Fruit fly (Drosophila melanogaster) whole organism, embryonic: ENCODE results near the gene CG42812.

Source experiments
- CG14860 ChIP-seq: fragments of 200-800 bp; sonication (Bioruptor generic); IDR thresholded peaks from 3 replicates; pipeline ENCODE4 v1.3.6; 2022; ENCODE audit warnings: missing biosample characterization, missing genetic modification characterization; ENCODE audit not compliant: partially characterized antibody
- CG1603 ChIP-seq: fragments of 200-800 bp; sonication (Bioruptor generic); optimal IDR thresholded peaks from 2 replicates; lab custom pipeline; 2019; ENCODE audit warnings: missing biosample characterization, mild to moderate bottlenecking, missing genetic modification characterization, moderate library complexity
- CG17385 ChIP-seq: fragments of 200-800 bp; sonication (Bioruptor generic); optimal IDR thresholded peaks from 3 replicates; lab custom pipeline; 2018; ENCODE audit warnings: missing biosample characterization, mild to moderate bottlenecking, missing genetic modification characterization
- CG17802 ChIP-seq: fragments of 200-800 bp; sonication (Bioruptor generic); optimal IDR thresholded peaks from 2 replicates; lab custom pipeline; 2018; ENCODE audit warnings: missing biosample characterization, mild to moderate bottlenecking, missing genetic modification characterization, moderate library complexity
- CG32532 ChIP-seq: fragments of 200-800 bp; sonication (Bioruptor generic); IDR thresholded peaks from 2 replicates; pipeline ENCODE4 v1.3.6; 2022; ENCODE audit warnings: missing biosample characterization, missing genetic modification characterization
- CG34224 ChIP-seq: fragments of 200-800 bp; sonication (Bioruptor generic); IDR thresholded peaks from 3 replicates; pipeline ENCODE4 v1.3.6; 2022; ENCODE audit warnings: missing biosample characterization, missing genetic modification characterization; ENCODE audit not compliant: partially characterized antibody
- CG34422 ChIP-seq: fragments of 200-800 bp; sonication (Bioruptor generic); IDR thresholded peaks from 3 replicates; pipeline ENCODE4 v1.3.6; 2022; ENCODE audit warnings: missing biosample characterization, missing genetic modification characterization
- CG4617 ChIP-seq: fragments of 200-800 bp; sonication (Bioruptor generic); optimal IDR thresholded peaks from 3 replicates; lab custom pipeline; 2016; ENCODE audit warnings: missing biosample characterization, missing genetic modification characterization, borderline replicate concordance
- CG7372 ChIP-seq: fragments of 200-800 bp; sonication (Bioruptor generic); IDR thresholded peaks from 2 replicates; pipeline ENCODE4 v1.3.6; 2022; ENCODE audit warnings: missing biosample characterization, missing genetic modification characterization
- CG8359 ChIP-seq: fragments of 200-800 bp; sonication (Bioruptor generic); optimal IDR thresholded peaks from 2 replicates; lab custom pipeline; 2017; ENCODE audit warnings: missing biosample characterization, mild to moderate bottlenecking, missing genetic modification characterization, borderline replicate concordance
- CG8478 ChIP-seq: fragments of >200 bp; optimal IDR thresholded peaks from 2 replicates; lab custom pipeline; 2018
- Dll ChIP-seq: fragments of 200-800 bp; sonication (Bioruptor generic); IDR thresholded peaks from 4 replicates; pipeline ENCODE4 v1.3.6; 2022; ENCODE audit warnings: missing biosample characterization, missing genetic modification characterization; ENCODE audit not compliant: partially characterized antibody
- Doc3 ChIP-seq: fragments of 200-800 bp; sonication (Bioruptor generic); IDR thresholded peaks from 3 replicates; pipeline ENCODE4 v1.3.6; 2022; ENCODE audit warnings: missing biosample characterization, missing genetic modification characterization; ENCODE audit not compliant: partially characterized antibody
- Drgx ChIP-seq: fragments of 200-800 bp; sonication (Bioruptor generic); IDR thresholded peaks from 2 replicates; pipeline ENCODE4 v1.3.6; 2022; ENCODE audit warnings: missing biosample characterization, missing genetic modification characterization
- HHEX ChIP-seq: fragments of 200-800 bp; sonication (Bioruptor generic); optimal IDR thresholded peaks from 3 replicates; lab custom pipeline; 2017; ENCODE audit warnings: missing biosample characterization, mild to moderate bottlenecking, missing genetic modification characterization, missing genetic modification reagents
- Lpt ChIP-seq: fragments of >200 bp; optimal IDR thresholded peaks from 2 replicates; lab custom pipeline; 2018; ENCODE audit warnings: missing biosample characterization, missing genetic modification characterization
- MBD-R2 ChIP-seq: fragments of 200-800 bp; sonication (Bioruptor generic); IDR thresholded peaks from 2 replicates; pipeline ENCODE4 v1.3.6; 2022; ENCODE audit warnings: missing biosample characterization, missing genetic modification characterization
- MESR4 ChIP-seq: fragments of 200-800 bp; sonication (Bioruptor generic); optimal IDR thresholded peaks from 2 replicates; lab custom pipeline; 2018; ENCODE audit warnings: missing biosample characterization, mild to moderate bottlenecking, missing genetic modification characterization, moderate library complexity
- Rfx ChIP-seq: fragments of 200-800 bp; sonication (Bioruptor generic); IDR thresholded peaks from 2 replicates; pipeline ENCODE4 v1.3.6; 2022; ENCODE audit warnings: missing biosample characterization, missing genetic modification characterization
- ara ChIP-seq: fragments of 200-800 bp; sonication (Bioruptor generic); IDR thresholded peaks from 2 replicates; pipeline ENCODE4 v1.3.6; 2022; ENCODE audit warnings: missing biosample characterization, missing genetic modification characterization
- chinmo ChIP-seq: fragments of 200-800 bp; sonication (Bioruptor generic); IDR thresholded peaks from 4 replicates; pipeline ENCODE4 v1.3.6; 2022; ENCODE audit warnings: missing biosample characterization, missing genetic modification characterization; ENCODE audit not compliant: partially characterized antibody
- dmrt99B ChIP-seq: fragments of 200-800 bp; sonication (Bioruptor generic); optimal IDR thresholded peaks from 2 replicates; lab custom pipeline; 2018; ENCODE audit warnings: missing biosample characterization, mild to moderate bottlenecking, missing genetic modification characterization, moderate library complexity
- ewg ChIP-seq: fragments of 200-800 bp; sonication (Bioruptor generic); optimal IDR thresholded peaks from 3 replicates; lab custom pipeline; 2017; ENCODE audit warnings: mild to moderate bottlenecking, missing biosample characterization, missing genetic modification reagents, missing genetic modification characterization
- fd64A ChIP-seq: fragments of 200-800 bp; sonication (Bioruptor generic); optimal IDR thresholded peaks from 3 replicates; lab custom pipeline; 2018; ENCODE audit warnings: missing biosample characterization, mild to moderate bottlenecking, missing genetic modification characterization
- gem ChIP-seq: fragments of 200-800 bp; sonication (Bioruptor generic); optimal IDR thresholded peaks from 2 replicates; lab custom pipeline; 2019; ENCODE audit warnings: missing biosample characterization, mild to moderate bottlenecking, missing genetic modification characterization, moderate library complexity
- hbn ChIP-seq: fragments of 200-800 bp; sonication (Bioruptor generic); IDR thresholded peaks from 2 replicates; pipeline ENCODE4 v1.3.6; 2022; ENCODE audit warnings: missing biosample characterization, missing genetic modification characterization; ENCODE audit not compliant: partially characterized antibody
- ken ChIP-seq: fragments of 200-800 bp; sonication (Bioruptor generic); IDR thresholded peaks from 3 replicates; pipeline ENCODE4 v1.3.6; 2022; ENCODE audit warnings: missing biosample characterization, missing genetic modification characterization
- lab ChIP-seq: fragments of 200-800 bp; sonication (Bioruptor generic); optimal IDR thresholded peaks from 3 replicates; lab custom pipeline; 2017; ENCODE audit warnings: missing biosample characterization, missing genetic modification characterization, mild to moderate bottlenecking, moderate library complexity, missing genetic modification reagents
- otp ChIP-seq: fragments of 200-800 bp; sonication (Bioruptor generic); IDR thresholded peaks from 3 replicates; pipeline ENCODE4, ENCODE4 v1.3.6; 2022; ENCODE audit warnings: missing biosample characterization, missing genetic modification characterization
- pb ChIP-seq: fragments of 200-800 bp; sonication (Bioruptor generic); optimal IDR thresholded peaks from 3 replicates; lab custom pipeline; 2016; ENCODE audit warnings: missing biosample characterization, missing genetic modification characterization
- phol ChIP-seq: fragments of 200-800 bp; sonication (Bioruptor generic); optimal IDR thresholded peaks from 3 replicates; lab custom pipeline; 2018; ENCODE audit warnings: missing biosample characterization, mild to moderate bottlenecking, missing genetic modification characterization, moderate library complexity
- rib ChIP-seq: fragments of 200-800 bp; sonication (Bioruptor generic); IDR thresholded peaks from 2 replicates; pipeline ENCODE4 v1.3.6; 2022; ENCODE audit warnings: missing biosample characterization, missing genetic modification characterization
- run ChIP-seq: fragments of 200-800 bp; sonication (Bioruptor generic); optimal IDR thresholded peaks from 3 replicates; lab custom pipeline; 2018; ENCODE audit warnings: missing biosample characterization, mild to moderate bottlenecking, missing genetic modification characterization
- schlank ChIP-seq: fragments of 200-800 bp; sonication (Bioruptor generic); optimal IDR thresholded peaks from 2 replicates; lab custom pipeline; 2018; ENCODE audit warnings: missing biosample characterization, mild to moderate bottlenecking, missing genetic modification characterization
- slou ChIP-seq: fragments of 200-800 bp; sonication (Bioruptor generic); optimal IDR thresholded peaks from 3 replicates; lab custom pipeline; 2016; ENCODE audit warnings: missing biosample characterization, missing genetic modification characterization
- unc-4 ChIP-seq: fragments of 200-800 bp; sonication (Bioruptor generic); IDR thresholded peaks from 2 replicates; pipeline ENCODE4 v1.3.6; 2022; ENCODE audit warnings: missing biosample characterization, missing genetic modification characterization; ENCODE audit not compliant: partially characterized antibody
- wek ChIP-seq: fragments of 200-800 bp; sonication (Bioruptor generic); optimal IDR thresholded peaks from 3 replicates; lab custom pipeline; 2018; ENCODE audit warnings: missing biosample characterization, mild to moderate bottlenecking, missing genetic modification characterization, moderate library complexity
- zen ChIP-seq: fragments of 200-800 bp; sonication (Bioruptor generic); optimal IDR thresholded peaks from 3 replicates; lab custom pipeline; 2018; ENCODE audit warnings: missing biosample characterization, mild to moderate bottlenecking, missing genetic modification characterization, moderate library complexity

CG42812 gene

DNA sequence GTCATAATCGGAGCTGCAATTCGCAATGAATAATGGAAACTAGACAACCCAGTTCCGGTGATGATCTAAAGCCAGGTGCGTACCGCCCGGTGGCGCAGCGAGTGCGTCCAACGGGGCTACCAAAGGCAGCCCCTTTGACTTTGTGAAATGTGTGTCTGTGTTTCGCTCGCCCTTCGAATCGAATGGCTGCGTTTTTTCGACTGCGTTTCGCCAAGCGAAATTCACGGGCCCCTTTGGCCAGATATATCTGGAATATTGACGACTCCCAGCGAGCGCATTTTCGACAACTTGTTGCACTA is 48.9 kb downstream of the CG42812 start:
- TF ChIP-seq CG32532 (no peak), CG34224 (GFP tag; lab: Robert Waterston, UW) (peak; percentile 9; the same call in 2 of the 3 replicates), MESR4 (GFP tag; lab: Kevin White, UChicago) (peak; percentile 59), unc-4 (GFP tag; lab: Robert Waterston, UW) (0 out of 2 replicates have a peak, but pooled peaks have one; percentile 10), Drgx (GFP tag; lab: Robert Waterston, UW) (peak; percentile 48), schlank (tag; lab: Kevin White, UChicago) (no peak), otp (no peak), Lpt (no peak), run (tag; lab: Kevin White, UChicago) (no peak), slou (GFP tag; lab: Kevin White, UChicago) (no peak), CG34422 (GFP tag; lab: Robert Waterston, UW) (0 out of 3 replicates have a peak, but pooled peaks have one; percentile 5), CG17385 (peak; percentile 51), pb (GFP tag; lab: Kevin White, UChicago) (no peak), CG14860 (GFP tag; lab: Robert Waterston, UW) (0 out of 3 replicates have a peak, but pooled peaks have one; percentile 30), gem (tag; lab: Kevin White, UChicago) (no peak), CG1603 (no peak), CG4617 (GFP tag; lab: Kevin White, UChicago) (peak; percentile 52), wek (GFP tag; lab: Kevin White, UChicago) (no peak), dmrt99B (tag; lab: Kevin White, UChicago) (no peak), CG8359 (GFP tag; lab: Kevin White, UChicago) (no peak), zen (tag; lab: Kevin White, UChicago) (no peak), MBD-R2 (GFP tag; lab: Robert Waterston, UW) (peak; percentile 55), Doc3 (GFP tag; lab: Robert Waterston, UW) (0 out of 3 replicates have a peak, but pooled peaks have one; percentile 43), CG17802 (tag; lab: Kevin White, UChicago) (no peak), chinmo (GFP tag; lab: Robert Waterston, UW) (peak; percentile 81; the same call in 1 of the 4 replicates), lab (GFP tag; lab: Kevin White, UChicago) (no peak), fd64A (GFP tag; lab: Kevin White, UChicago) (no peak), Rfx (GFP tag; lab: Robert Waterston, UW) (no peak), rib (GFP tag; lab: Robert Waterston, UW) (0 out of 2 replicates have a peak, but pooled peaks have one; percentile 31), CG7372 (no peak), ken (GFP tag; lab: Robert Waterston, UW) (no peak), CG8478 (lab: Kevin White, UChicago) (no peak), HHEX (no peak), phol (no peak), ewg (GFP tag; lab: Kevin White, UChicago) (no peak), hbn (GFP tag; lab: Robert Waterston, UW) (0 out of 2 replicates have a peak, but pooled peaks have one; percentile 10), Dll (GFP tag; lab: Robert Waterston, UW) (peak; percentile 17; the same call in 2 of the 4 replicates), ara (GFP tag; lab: Robert Waterston, UW) (no peak)
